Fruit fly (Drosophila melanogaster): ENCODE measurements around the gene mRpS6.
A peak's percentile ranks its signal among the peaks of the same experiment; 100 is the strongest.

mRpS6 gene

DNA sequence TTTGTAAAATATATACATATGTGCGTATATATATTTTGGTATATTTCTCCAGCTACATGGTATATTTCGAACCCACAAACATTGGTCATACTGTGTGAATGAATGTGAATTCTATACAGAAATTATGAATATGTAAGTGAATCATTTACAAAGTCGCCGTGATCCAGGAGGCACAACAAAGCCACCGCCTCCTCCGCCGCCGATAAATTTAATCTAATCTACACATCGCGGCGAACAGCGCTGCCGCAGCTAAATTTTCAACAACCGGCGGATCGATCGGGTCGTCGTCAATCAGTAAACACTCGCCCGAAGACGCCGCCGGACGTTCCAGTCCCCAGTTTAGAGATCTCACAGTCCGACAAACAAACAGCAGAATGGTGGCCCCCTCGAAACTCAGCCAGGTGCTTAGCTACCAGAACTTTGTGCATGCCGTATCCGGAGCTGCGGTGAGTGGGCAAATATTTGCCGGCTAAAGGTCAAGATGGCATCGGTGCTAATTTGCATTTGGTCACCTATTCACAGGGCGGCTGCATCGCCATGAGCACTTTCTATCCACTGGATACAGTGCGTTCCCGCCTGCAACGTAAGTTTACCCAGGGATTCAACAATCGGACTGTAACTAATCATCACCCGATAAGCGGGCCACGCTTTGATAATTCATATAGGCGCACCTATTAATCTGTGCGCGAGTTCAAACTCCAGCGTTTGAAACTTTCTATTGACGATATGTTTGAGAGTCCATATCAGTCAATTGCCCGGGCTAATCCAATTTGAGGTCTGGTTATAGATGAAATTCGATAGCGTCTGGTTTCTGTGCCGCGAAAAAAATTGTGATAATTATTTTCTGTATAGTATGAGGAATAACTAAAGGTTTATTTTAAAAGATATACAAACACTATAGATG lies 45.4 kb upstream of the mRpS6 start, which contains the start of gene PMP34 (continued):
- TF ChIP-seq Rx (GFP tag; IDR thresholded peaks at IDR 0.05) (no peak), CG13287 (GFP tag; IDR thresholded peaks at IDR 0.05; ENCODE audit: partially characterized antibody) (no peak), CG12659 (GFP tag; optimal IDR thresholded peaks at IDR 0.05) (peak; percentile 33), CG11093 (GFP tag; IDR thresholded peaks at IDR 0.05) (no peak), Atf3 (GFP tag; optimal IDR thresholded peaks at IDR 0.05) (no peak), Chrac-16 (GFP tag; optimal IDR thresholded peaks at IDR 0.05) (no peak), CG6175 (GFP tag; IDR thresholded peaks at IDR 0.05) (no peak), Side (GFP tag; optimal IDR thresholded peaks at IDR 0.05) (no peak), ranshi (GFP tag; IDR thresholded peaks at IDR 0.05) (no peak), peb (GFP tag; IDR thresholded peaks at IDR 0.05) (no peak), cad (GFP tag; optimal IDR thresholded peaks at IDR 0.05) (no peak), CG13775 (GFP tag; optimal IDR thresholded peaks at IDR 0.05) (no peak), CG13424 (tag; optimal IDR thresholded peaks at IDR 0.05) (no peak), CG33213 (GFP tag; optimal IDR thresholded peaks at IDR 0.05) (no peak), Sry-β (GFP tag; optimal IDR thresholded peaks at IDR 0.05) (no peak), NfI (GFP tag; optimal IDR thresholded peaks at IDR 0.05) (no peak), CG14050 (GFP tag; IDR thresholded peaks at IDR 0.05) (no peak), PHDP (tag; optimal IDR thresholded peaks at IDR 0.05) (no peak), Hr51 (GFP tag; optimal IDR thresholded peaks at IDR 0.05) (no peak), CG4617 (GFP tag; optimal IDR thresholded peaks at IDR 0.05; ENCODE audit: borderline replicate concordance) (peak; percentile 24), CG7987 (GFP tag; optimal IDR thresholded peaks at IDR 0.05) (no peak), luna (GFP tag; optimal IDR thresholded peaks at IDR 0.05) (no peak), HmgZ (tag; optimal IDR thresholded peaks at IDR 0.05) (no peak), vvl (GFP tag; IDR thresholded peaks at IDR 0.05) (0 out of 2 replicates have a peak, but pooled peaks have one; percentile 52), Optix (GFP tag; IDR thresholded peaks at IDR 0.05) (no peak), Vsx1 (GFP tag; optimal IDR thresholded peaks at IDR 0.05) (peak; percentile 34), fu2 (GFP tag; optimal IDR thresholded peaks at IDR 0.05) (no peak), nau (GFP tag; optimal IDR thresholded peaks at IDR 0.05) (no peak), CG9932 (GFP tag; IDR thresholded peaks at IDR 0.05) (no peak), Hmx (GFP tag; optimal IDR thresholded peaks at IDR 0.05) (no peak), CG30431 (GFP tag; optimal IDR thresholded peaks at IDR 0.05) (no peak), gsb (GFP tag; IDR thresholded peaks at IDR 0.05) (no peak), CG12299 (tag; optimal IDR thresholded peaks at IDR 0.05) (no peak), tgo (GFP tag; IDR thresholded peaks at IDR 0.05) (no peak), B-H1 (GFP tag; IDR thresholded peaks at IDR 0.05) (no peak), CG11723 (GFP tag; optimal IDR thresholded peaks at IDR 0.05) (no peak), CG8089 (GFP tag; optimal IDR thresholded peaks at IDR 0.05) (no peak), CG34422 (GFP tag; IDR thresholded peaks at IDR 0.05) (peak; percentile 40; the same call in 1 of the 3 replicates), CG12942 (GFP tag; optimal IDR thresholded peaks at IDR 0.05) (no peak), ken (GFP tag; IDR thresholded peaks at IDR 0.05) (no peak), Asciz (GFP tag; optimal IDR thresholded peaks at IDR 0.05) (no peak), CG11247 (GFP tag; IDR thresholded peaks at IDR 0.05) (no peak), aop (GFP tag; IDR thresholded peaks at IDR 0.05) (no peak), CG13123 (GFP tag; optimal IDR thresholded peaks at IDR 0.05) (no peak), grn (GFP tag; optimal IDR thresholded peaks at IDR 0.05) (peak; percentile 83), Opbp (GFP tag; IDR thresholded peaks at IDR 0.05; ENCODE audit: partially characterized antibody) (no peak), exex (tag; optimal IDR thresholded peaks at IDR 0.05) (peak; percentile 70), crc (GFP tag; optimal IDR thresholded peaks at IDR 0.05) (no peak), CG10366 (GFP tag; IDR thresholded peaks at IDR 0.05) (no peak), bcd (GFP tag; optimal IDR thresholded peaks at IDR 0.05) (no peak)
